Worm (Caenorhabditis elegans) whole organism, L3 larva: ENCODE results near the gene kmo-1.

ENCODE experiments used
- ZK546.5 ChIP-seq: sonication (generic microtip); optimal IDR thresholded peaks from 2 replicates; lab custom pipeline; 2017; ENCODE audit warnings: missing biosample characterization, missing genetic modification characterization
- ceh-16 ChIP-seq: sonication (generic microtip); optimal IDR thresholded peaks from 2 replicates; lab custom pipeline; 2017; ENCODE audit warnings: missing biosample characterization, missing genetic modification characterization
- ceh-82 ChIP-seq: fragments of 150-350 bp; optimal IDR thresholded peaks from 2 replicates; lab custom pipeline; 2014; ENCODE audit warnings: missing biosample characterization, missing genetic modification characterization
- ceh-9 ChIP-seq: sonication (generic microtip); optimal IDR thresholded peaks from 2 replicates; lab custom pipeline; 2018; ENCODE audit warnings: missing biosample characterization, missing genetic modification characterization
- egl-27 ChIP-seq: sonication (generic microtip); optimal IDR thresholded peaks from 4 replicates; lab custom pipeline; 2017; ENCODE audit warnings: missing biosample characterization, missing genetic modification reagents, missing genetic modification characterization
- elt-1 ChIP-seq: fragments of 150-350 bp; optimal IDR thresholded peaks from 2 replicates; lab custom pipeline; 2014; ENCODE audit warnings: missing biosample characterization, missing genetic modification characterization
- elt-2 ChIP-seq: sonication (generic microtip); optimal IDR thresholded peaks from 2 replicates; lab custom pipeline; 2016; ENCODE audit warnings: missing genetic modification reagents, mild to moderate bottlenecking, missing genetic modification characterization, missing compliant biosample characterization
- fkh-10 ChIP-seq: sonication (generic microtip); optimal IDR thresholded peaks from 2 replicates; lab custom pipeline; 2017; ENCODE audit warnings: missing biosample characterization, missing genetic modification reagents, missing genetic modification characterization
- jun-1 ChIP-seq: fragments of 150-350 bp; optimal IDR thresholded peaks from 2 replicates; lab custom pipeline; 2014; ENCODE audit warnings: missing biosample characterization, missing genetic modification reagents, missing genetic modification characterization
- pha-4 ChIP-seq: fragments of 150-350 bp; optimal IDR thresholded peaks from 2 replicates; lab custom pipeline; 2014; ENCODE audit warnings: missing biosample characterization, missing genetic modification reagents, missing genetic modification characterization
- snpc-4 ChIP-seq: fragments of 150-350 bp; optimal IDR thresholded peaks from 2 replicates; lab custom pipeline; 2014; ENCODE audit warnings: missing biosample characterization, missing genetic modification characterization
- tbx-2 ChIP-seq: sonication (generic microtip); optimal IDR thresholded peaks from 2 replicates; lab custom pipeline; 2016; ENCODE audit warnings: mild to moderate bottlenecking, missing genetic modification characterization, missing compliant biosample characterization
- zag-1 ChIP-seq: fragments of 150-350 bp; optimal IDR thresholded peaks from 2 replicates; lab custom pipeline; 2014; ENCODE audit warnings: missing biosample characterization, missing genetic modification characterization
- ztf-4 ChIP-seq: fragments of 150-350 bp; optimal IDR thresholded peaks from 2 replicates; lab custom pipeline; 2014; ENCODE audit warnings: missing biosample characterization, missing genetic modification characterization

ce11 chrV:12080274-12080673, 10.0 kb upstream of the kmo-1 start, which contains the start of gene R07B7.9:
- TF ChIP-seq pha-4 (tag; lab: Kevin White, UChicago) = no peak
- no peak for TF ChIP-seq zag-1 (tag; lab: Kevin White, UChicago)
- no peak for TF ChIP-seq snpc-4 (tag; lab: Kevin White, UChicago)
- no peak for TF ChIP-seq tbx-2 (tag; lab: Kevin White, UChicago)
- no peak for TF ChIP-seq ceh-9 (tag; lab: Kevin White, UChicago)
- TF ChIP-seq elt-1 (tag; lab: Kevin White, UChicago) = no peak
- no peak for TF ChIP-seq ceh-16 (tag; lab: Kevin White, UChicago)
- no peak for TF ChIP-seq fkh-10
- TF ChIP-seq elt-2 (tag; lab: Kevin White, UChicago) = no peak
- TF ChIP-seq ZK546.5 (tag; lab: Kevin White, UChicago) = no peak
- no peak for TF ChIP-seq ceh-82
- TF ChIP-seq jun-1 (tag; lab: Kevin White, UChicago) = no peak
- no peak for TF ChIP-seq ztf-4 (tag; lab: Kevin White, UChicago)
- TF ChIP-seq egl-27 = no peak
